Fruit fly (Drosophila melanogaster): ENCODE measurements around the gene SelT.

SelT gene

DNA sequence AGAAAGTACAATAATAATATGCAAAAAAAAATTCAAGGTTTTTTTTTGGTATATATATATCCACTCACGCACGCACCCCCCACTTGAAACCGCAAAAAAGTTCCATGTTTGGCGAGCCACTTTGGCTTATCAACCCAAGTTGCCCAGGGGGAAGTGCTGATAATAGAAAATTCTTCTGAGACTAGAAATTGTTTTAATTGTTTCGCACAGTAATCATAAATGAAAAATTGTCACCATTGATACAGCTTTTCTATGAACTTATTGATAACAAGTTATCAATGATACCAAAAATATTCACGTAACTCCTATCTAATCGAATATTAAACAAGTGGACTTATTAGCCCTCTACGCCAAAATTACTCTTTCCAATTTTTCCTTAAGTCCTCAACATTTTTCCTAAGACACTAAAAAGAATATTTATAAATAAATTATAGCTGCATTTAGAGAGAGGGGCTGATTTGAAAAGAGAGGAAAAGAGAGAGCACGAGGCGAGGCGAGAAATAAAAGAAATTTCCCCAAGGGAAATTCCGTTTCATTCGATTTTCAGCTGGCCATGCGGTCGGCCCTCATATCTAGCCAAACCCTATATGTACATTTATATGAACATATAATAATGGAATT, 12.0 kb upstream of the SelT start:
- TF ChIP-seq tj (GFP tag; optimal IDR thresholded peaks at IDR 0.05) (no peak), CG11617 (GFP tag; optimal IDR thresholded peaks at IDR 0.05) (no peak), cic (GFP tag; optimal IDR thresholded peaks at IDR 0.05) (peak; percentile 8), pad (GFP tag; optimal IDR thresholded peaks at IDR 0.05) (no peak), CG1620 (GFP tag; optimal IDR thresholded peaks at IDR 0.05) (no peak), Mnt (GFP tag; optimal IDR thresholded peaks at IDR 0.05) (no peak), kay (GFP tag; ENCODE audit: borderline replicate concordance) (peak; percentile 79), CG7045 (GFP tag; optimal IDR thresholded peaks at IDR 0.05) (no peak)

DNA sequence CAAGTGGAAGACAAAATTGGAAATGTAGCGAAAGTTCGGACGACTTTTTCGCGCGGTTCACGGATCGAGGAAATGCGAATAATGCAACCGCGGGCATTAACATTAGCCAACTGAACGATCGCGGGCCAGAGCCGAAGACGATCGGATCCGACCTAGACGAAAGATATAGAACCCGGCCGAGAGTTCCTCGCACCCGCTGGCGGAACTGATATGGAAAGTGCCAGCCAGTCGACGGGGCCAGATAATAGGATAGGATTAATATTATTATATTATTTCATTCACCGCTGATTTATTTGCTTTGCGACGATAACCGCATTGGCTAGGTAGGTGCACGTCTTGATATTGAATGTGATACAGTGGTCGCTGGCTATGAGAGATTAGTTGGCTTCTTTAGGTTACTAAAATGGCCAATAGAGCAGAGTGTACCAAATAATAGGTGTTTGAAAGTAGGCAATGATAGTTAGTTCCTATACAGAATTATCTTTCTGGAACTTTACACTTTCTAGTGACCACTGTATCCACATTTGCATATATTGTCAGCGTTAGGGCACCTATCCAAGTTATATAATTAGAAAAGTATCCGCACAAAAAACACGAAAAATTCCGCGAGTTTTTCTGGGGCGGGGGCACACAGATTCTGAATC, 11.2 kb upstream of the SelT start:
- TF ChIP-seq Clk (GFP tag; optimal IDR thresholded peaks at IDR 0.05), result peak; percentile 90
- peak; percentile 90 for TF ChIP-seq toe (GFP tag; optimal IDR thresholded peaks at IDR 0.05)
- TF ChIP-seq CG33017 (tag; optimal IDR thresholded peaks at IDR 0.05), result peak; percentile 92
- peak; percentile 93 for TF ChIP-seq CG7101 (tag; optimal IDR thresholded peaks at IDR 0.05)
- TF ChIP-seq CG14711 (tag; optimal IDR thresholded peaks at IDR 0.05), result peak; percentile 84
- peak; percentile 66 for TF ChIP-seq pad (GFP tag; optimal IDR thresholded peaks at IDR 0.05)
- TF ChIP-seq CG11617 (GFP tag; optimal IDR thresholded peaks at IDR 0.05), result peak; percentile 82
- TF ChIP-seq tj (GFP tag; optimal IDR thresholded peaks at IDR 0.05), result no peak
- peak; percentile 78 for TF ChIP-seq CG5204 (GFP tag; optimal IDR thresholded peaks at IDR 0.05)
- TF ChIP-seq bab1 (GFP tag; optimal IDR thresholded peaks at IDR 0.05), result peak; percentile 85
- TF ChIP-seq Mnt (GFP tag; optimal IDR thresholded peaks at IDR 0.05), result peak; percentile 11
- peak; percentile 86 for TF ChIP-seq Hr96 (GFP tag; optimal IDR thresholded peaks at IDR 0.05)
- peak; percentile 74 for TF ChIP-seq CG1620 (GFP tag; optimal IDR thresholded peaks at IDR 0.05)
- TF ChIP-seq cnc (optimal IDR thresholded peaks at IDR 0.05), result no peak
- TF ChIP-seq kay (GFP tag; ENCODE audit: borderline replicate concordance), result no peak
- peak; percentile 84 for TF ChIP-seq CG7045 (GFP tag; optimal IDR thresholded peaks at IDR 0.05)
- TF ChIP-seq cic (GFP tag; optimal IDR thresholded peaks at IDR 0.05), result peak; percentile 73
- peak; percentile 42 for TF ChIP-seq Crg-1 (GFP tag; optimal IDR thresholded peaks at IDR 0.05)
- peak; percentile 93 for TF ChIP-seq CG12768 (GFP tag; optimal IDR thresholded peaks at IDR 0.05)
- no peak for TF ChIP-seq ovo (GFP tag; optimal IDR thresholded peaks at IDR 0.05)

DNA sequence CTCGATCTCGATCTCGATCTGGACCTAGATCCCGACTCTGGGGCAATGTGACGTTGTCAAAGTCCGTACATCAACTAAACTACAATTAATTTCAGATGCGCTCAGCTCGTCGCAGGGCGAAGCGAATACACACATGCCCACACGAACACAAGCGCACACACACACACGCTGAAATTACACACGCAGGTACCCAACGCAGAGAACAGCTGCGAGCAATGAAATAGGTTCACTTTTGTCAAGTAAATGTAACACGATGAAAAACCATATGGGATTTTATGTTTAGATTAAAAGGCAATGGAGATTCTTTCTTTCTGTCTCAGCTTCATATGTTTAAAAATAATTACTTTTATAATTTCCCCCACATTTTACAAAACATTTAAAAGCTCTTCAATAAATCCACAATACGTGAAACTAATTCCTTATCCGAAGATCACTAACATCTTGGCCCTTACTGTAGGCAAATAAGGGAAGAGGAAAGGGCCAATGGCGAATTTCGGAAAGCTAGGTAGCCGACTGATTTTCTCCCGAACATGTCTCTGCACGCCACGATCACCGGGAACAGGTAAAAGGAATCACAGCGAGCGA, 10.3 kb upstream of the SelT start:
- TF ChIP-seq cnc (optimal IDR thresholded peaks at IDR 0.05) (no peak), CG7101 (tag; optimal IDR thresholded peaks at IDR 0.05) (peak; percentile 92), CG12768 (GFP tag; optimal IDR thresholded peaks at IDR 0.05) (peak; percentile 83), Hr96 (GFP tag; optimal IDR thresholded peaks at IDR 0.05) (peak; percentile 77), CG11617 (GFP tag; optimal IDR thresholded peaks at IDR 0.05) (peak; percentile 86), CG7045 (GFP tag; optimal IDR thresholded peaks at IDR 0.05) (peak; percentile 72), toe (GFP tag; optimal IDR thresholded peaks at IDR 0.05) (peak; percentile 80), CG33017 (tag; optimal IDR thresholded peaks at IDR 0.05) (peak; percentile 95), CG5204 (GFP tag; optimal IDR thresholded peaks at IDR 0.05) (peak; percentile 91), CG14711 (tag; optimal IDR thresholded peaks at IDR 0.05) (peak; percentile 76), bab1 (GFP tag; optimal IDR thresholded peaks at IDR 0.05) (peak; percentile 76), cic (GFP tag; optimal IDR thresholded peaks at IDR 0.05) (peak; percentile 55), Clk (GFP tag; optimal IDR thresholded peaks at IDR 0.05) (peak; percentile 56), tj (GFP tag; optimal IDR thresholded peaks at IDR 0.05) (peak; percentile 18), pad (GFP tag; optimal IDR thresholded peaks at IDR 0.05) (peak; percentile 18), kay (GFP tag; ENCODE audit: borderline replicate concordance) (peak; percentile 95), Mnt (GFP tag; optimal IDR thresholded peaks at IDR 0.05) (peak; percentile 65), Crg-1 (GFP tag; optimal IDR thresholded peaks at IDR 0.05) (no peak), ovo (GFP tag; optimal IDR thresholded peaks at IDR 0.05) (peak; percentile 41), CG1620 (GFP tag; optimal IDR thresholded peaks at IDR 0.05) (peak; percentile 34)

DNA sequence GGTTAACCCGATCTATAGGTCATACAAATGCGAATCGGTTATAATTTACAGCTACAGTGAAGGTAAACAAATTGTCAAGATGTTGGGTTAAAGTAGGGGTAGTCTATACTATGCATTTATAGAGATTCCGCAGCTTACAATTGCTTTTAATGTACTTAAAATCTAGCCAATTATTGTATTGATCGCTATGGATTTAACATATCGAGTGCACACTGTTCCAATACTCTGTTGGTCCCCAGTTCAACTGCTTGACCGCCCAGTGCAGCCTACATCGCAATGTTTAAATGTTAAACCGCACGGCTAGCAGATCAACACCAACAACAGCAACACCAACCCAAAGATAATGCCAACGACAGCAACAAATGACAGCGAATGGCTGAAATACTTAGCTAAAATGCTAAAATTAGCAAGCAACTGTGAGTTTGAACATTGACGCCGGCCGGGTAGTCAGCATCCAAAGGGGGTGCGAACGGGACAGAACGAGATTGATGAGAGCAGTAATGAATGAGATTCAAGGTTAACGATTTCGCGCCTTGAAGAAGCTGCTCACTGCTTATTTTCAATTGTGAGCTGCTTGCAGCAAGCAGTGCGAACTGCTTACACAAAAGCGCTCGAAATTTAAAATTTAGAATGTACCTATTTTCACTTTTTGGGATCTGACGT, 9.7 kb upstream of the SelT start:
- TF ChIP-seq CG14711 (tag; optimal IDR thresholded peaks at IDR 0.05), result peak; percentile 35
- peak; percentile 33 for TF ChIP-seq kay (GFP tag; ENCODE audit: borderline replicate concordance)
- TF ChIP-seq ovo (GFP tag; optimal IDR thresholded peaks at IDR 0.05), result no peak
- TF ChIP-seq pad (GFP tag; optimal IDR thresholded peaks at IDR 0.05), result peak; percentile 97
- TF ChIP-seq cnc (optimal IDR thresholded peaks at IDR 0.05), result no peak
- peak; percentile 11 for TF ChIP-seq CG12768 (GFP tag; optimal IDR thresholded peaks at IDR 0.05)
- peak; percentile 72 for TF ChIP-seq cic (GFP tag; optimal IDR thresholded peaks at IDR 0.05)
- TF ChIP-seq CG7101 (tag; optimal IDR thresholded peaks at IDR 0.05), result no peak
- no peak for TF ChIP-seq Crg-1 (GFP tag; optimal IDR thresholded peaks at IDR 0.05)
- no peak for TF ChIP-seq CG5204 (GFP tag; optimal IDR thresholded peaks at IDR 0.05)
- peak; percentile 68 for TF ChIP-seq tj (GFP tag; optimal IDR thresholded peaks at IDR 0.05)
- no peak for TF ChIP-seq Mnt (GFP tag; optimal IDR thresholded peaks at IDR 0.05)

DNA sequence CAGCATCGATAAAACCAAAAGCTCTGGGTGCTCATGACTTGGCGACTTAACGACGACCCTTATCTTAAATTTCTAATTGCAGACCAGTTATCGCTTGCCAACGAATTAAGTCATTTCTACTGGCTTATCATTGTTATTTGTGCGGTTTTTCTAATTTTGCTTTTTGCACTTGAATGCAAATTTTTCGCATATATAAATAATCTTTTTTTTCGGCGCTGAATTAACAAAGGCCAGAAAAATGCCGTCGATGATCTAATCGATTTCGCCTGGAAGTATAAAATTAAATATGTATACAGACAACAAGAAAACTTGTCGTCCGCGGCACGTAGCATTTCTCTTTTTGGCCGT, 9.2 kb upstream of the SelT start:
- TF ChIP-seq Mnt (GFP tag; optimal IDR thresholded peaks at IDR 0.05), result no peak
- peak; percentile 41 for TF ChIP-seq kay (GFP tag; ENCODE audit: borderline replicate concordance)
- TF ChIP-seq bab1 (GFP tag; optimal IDR thresholded peaks at IDR 0.05), result no peak
- no peak for TF ChIP-seq Hr96 (GFP tag; optimal IDR thresholded peaks at IDR 0.05)
- TF ChIP-seq cic (GFP tag; optimal IDR thresholded peaks at IDR 0.05), result no peak
- no peak for TF ChIP-seq CG7045 (GFP tag; optimal IDR thresholded peaks at IDR 0.05)
- TF ChIP-seq ovo (GFP tag; optimal IDR thresholded peaks at IDR 0.05), result no peak
